Fruit fly (Drosophila melanogaster) whole organism, larva: ENCODE results near the gene Dh31.
A peak's percentile ranks its signal among the peaks of the same experiment; 100 is the strongest.

Source experiments
- noc ChIP-seq: fragments of 200-800 bp; sonication (Bioruptor generic); optimal IDR thresholded peaks from 3 replicates; lab custom pipeline; 2019; ENCODE audit warnings: missing biosample characterization, mild to moderate bottlenecking, missing genetic modification characterization, moderate library complexity

The Dh31 gene

DNA sequence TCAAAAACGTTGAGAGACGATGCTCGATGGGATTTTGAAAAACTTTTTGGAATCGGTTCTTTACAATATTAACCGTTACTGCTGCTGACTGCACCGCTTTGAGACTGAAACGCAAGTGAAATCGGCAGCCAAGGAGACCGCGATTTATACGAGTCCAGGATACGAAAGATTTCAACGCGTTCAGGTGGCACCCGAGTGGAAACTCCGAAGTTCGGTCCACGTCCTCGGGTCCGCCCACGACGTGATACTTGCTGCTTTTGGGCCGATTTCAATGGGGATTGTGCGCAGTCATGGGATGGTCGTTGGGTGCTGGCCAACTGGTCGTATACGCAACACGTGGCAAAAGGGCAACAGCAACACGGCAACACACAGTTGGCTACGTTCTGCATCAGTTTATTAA lies at the start of gene Dh31:
Gene Dh31 (minus strand): TSS at position 117 of the 400 bp plus-strand sequence.
- no peak for TF ChIP-seq noc (tag; lab: Kevin White, UChicago)

DNA sequence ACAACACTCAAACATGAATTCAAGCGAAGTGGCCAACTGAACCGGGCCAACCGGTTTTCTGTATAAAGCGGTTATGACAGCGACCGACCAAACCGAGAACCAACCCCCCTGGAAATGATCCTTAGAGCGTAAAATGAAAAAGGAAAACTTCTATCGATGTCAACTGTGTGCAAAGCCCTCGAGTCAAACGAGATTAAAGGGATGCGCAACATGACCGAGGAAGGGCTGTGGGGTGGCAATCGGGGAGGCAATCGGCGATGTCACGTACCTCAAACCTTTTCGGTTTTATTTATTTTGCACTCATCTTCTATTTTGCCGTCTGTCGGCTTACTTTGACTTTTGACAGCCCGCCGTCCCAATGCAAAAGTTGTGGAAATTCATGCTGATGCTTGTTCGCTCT lies 49.6 kb upstream of the Dh31 start:
- TF ChIP-seq noc (tag; lab: Kevin White, UChicago) = no peak

DNA sequence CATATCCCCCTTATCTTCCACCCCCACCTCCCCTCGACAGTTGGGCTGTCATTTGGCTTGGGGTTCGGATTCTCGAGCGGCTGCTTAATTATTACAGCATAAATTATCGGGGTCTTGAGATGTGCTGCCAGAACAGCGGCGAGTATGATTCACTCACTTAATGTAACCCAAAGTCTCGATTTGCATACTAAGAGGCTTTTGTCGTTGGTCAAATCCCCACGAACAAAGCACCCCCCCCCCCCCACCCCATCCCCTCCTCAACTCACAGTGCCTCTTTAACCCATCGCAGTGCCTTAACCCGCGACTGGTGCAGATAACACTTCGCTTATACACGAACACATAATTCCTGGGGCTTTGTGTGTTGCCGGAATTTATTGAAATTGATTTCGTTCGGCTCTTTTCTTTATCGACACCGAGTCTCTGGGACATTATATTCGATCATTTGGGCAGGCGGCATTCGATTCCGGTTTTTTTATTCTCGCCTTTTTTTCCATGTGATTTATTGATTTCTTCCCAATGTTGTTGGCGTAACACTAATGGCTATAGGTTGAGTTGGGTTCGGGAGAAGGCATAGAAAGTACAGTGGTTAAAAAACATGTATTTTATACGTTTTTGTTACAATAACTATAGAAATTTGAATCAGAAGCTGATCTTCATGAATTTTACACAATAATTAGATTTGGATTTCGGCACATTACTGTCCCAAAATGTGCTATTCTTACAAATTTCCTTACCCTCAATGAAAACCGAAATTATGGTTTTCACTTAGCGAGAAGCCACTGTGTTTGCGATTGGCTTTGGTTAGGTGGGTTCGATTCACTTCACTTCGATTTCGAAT lies 47.4 kb upstream of the Dh31 start:
- peak; percentile 3 for TF ChIP-seq noc (tag; lab: Kevin White, UChicago)

- no peak for TF ChIP-seq noc (tag; lab: Kevin White, UChicago)
Observed at dm6 chr2L:8552472-8552871, 45.8 kb upstream of the Dh31 start.

- TF ChIP-seq noc (tag; lab: Kevin White, UChicago) = no peak
Observed at dm6 chr2L:8548118-8548517, 41.5 kb upstream of the Dh31 start.

- no peak for TF ChIP-seq noc (tag; lab: Kevin White, UChicago)
Observed at dm6 chr2L:8545393-8546100, 38.9 kb upstream of the Dh31 start.

- TF ChIP-seq noc (tag; lab: Kevin White, UChicago) = no peak
Observed at dm6 chr2L:8544636-8545035, 38.0 kb upstream of the Dh31 start.

DNA sequence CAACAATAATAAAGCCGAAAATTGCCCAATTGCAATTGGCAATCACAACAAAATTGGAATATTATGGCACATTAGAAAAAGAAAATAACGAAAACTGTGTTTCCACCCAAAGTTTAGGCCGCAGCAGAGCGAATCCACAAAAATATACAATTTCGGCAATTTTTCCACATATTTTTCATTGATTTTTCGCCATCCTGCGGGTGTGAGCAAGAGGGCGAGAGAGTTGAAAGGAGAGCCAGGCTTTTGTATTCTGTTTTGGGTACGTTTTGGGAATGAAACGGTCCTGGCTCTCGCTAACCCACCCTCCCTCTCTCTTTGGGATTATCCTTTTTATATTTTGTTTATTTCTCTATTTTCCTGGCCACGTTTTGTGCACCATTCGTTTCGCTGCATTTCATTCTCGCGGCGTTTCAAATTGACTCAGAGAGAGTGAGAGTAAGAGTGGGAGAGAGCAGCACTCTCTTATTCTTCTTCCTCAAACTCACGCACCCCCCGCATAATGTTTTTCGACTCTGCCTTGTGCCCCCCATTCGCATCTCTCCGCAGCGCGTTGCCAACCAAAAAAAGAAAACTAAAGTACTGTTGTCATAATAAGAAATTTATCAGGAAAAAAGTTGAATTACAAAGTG lies 37.2 kb upstream of the Dh31 start:
- TF ChIP-seq noc (tag; lab: Kevin White, UChicago) = no peak

DNA sequence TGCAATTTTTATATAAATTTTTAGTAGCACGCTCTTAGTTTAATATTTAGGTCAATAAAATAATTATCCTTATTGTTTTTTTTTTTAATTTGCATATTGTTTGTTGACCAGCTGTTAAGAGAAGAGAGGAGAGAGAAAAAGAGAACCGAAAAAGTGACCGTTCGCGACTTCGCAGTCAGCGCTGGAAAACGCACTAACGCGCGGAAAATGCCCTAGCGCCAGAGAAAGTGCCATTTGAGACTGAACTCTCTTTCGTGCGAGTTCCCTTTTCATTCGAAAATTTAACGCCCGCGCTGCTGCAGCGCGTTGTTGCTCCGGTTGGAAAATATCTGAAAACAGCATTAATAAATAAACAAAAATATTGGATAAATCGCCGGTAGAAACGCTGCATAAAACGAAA lies 36.5 kb upstream of the Dh31 start:
- no peak for TF ChIP-seq noc (tag; lab: Kevin White, UChicago)

- TF ChIP-seq noc (tag; lab: Kevin White, UChicago) = no peak
Observed at dm6 chr2L:8542639-8543038, 36.0 kb upstream of the Dh31 start.

DNA sequence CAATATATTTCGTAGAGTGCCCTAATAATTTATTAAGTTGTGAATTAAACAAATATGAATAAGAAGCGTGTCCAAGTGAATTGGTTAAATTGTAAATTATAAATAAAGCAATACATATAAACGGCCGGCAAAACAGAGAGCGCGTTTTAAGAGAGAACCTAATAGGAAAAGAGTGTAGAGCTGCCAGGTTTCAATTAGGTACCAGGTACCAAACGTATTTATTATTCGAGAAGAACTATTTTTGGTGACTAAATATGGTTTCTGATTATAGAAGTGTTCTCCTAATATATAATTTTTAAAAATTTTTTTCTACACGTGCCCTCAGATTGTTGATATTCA lies 35.6 kb upstream of the Dh31 start:
- TF ChIP-seq noc (tag; lab: Kevin White, UChicago) = no peak

DNA sequence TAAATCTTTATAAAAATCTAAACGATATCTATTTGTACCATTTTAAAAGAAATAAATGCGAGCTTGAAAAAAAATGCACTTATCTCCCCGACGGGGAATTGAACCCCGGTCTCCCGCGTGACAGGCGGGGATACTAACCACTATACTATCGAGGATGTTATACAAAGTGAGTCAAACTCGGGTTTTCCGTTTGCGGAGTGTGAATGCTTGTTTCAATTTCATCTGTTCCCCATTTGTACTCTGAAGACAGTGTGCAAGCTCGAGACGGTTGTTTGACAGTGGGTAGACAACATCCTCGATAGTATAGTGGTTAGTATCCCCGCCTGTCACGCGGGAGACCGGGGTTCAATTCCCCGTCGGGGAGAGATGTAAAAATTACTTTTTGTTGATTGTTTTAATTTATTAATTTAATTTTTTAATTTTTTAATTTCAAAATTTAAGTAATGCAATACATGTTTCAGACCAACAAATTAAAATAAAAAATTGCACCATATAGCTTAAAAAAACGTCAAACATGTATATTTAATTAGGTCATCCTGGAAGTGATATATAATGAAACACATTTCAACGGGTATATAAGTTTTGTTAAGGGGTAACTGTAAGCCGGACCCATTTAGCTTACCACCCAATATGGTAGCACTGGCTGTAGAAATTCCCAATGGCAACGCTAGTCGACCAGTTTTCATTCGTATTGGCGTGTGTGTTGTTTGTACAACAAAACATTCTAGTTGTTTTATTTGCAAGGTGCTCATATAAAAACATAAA lies 35.0 kb upstream of the Dh31 start, which contains the start of gene Sema1a:
Gene Sema1a (plus strand): TSS at position 679 of the 765 bp plus-strand sequence.
- TF ChIP-seq noc (tag; lab: Kevin White, UChicago) = peak; percentile 13

DNA sequence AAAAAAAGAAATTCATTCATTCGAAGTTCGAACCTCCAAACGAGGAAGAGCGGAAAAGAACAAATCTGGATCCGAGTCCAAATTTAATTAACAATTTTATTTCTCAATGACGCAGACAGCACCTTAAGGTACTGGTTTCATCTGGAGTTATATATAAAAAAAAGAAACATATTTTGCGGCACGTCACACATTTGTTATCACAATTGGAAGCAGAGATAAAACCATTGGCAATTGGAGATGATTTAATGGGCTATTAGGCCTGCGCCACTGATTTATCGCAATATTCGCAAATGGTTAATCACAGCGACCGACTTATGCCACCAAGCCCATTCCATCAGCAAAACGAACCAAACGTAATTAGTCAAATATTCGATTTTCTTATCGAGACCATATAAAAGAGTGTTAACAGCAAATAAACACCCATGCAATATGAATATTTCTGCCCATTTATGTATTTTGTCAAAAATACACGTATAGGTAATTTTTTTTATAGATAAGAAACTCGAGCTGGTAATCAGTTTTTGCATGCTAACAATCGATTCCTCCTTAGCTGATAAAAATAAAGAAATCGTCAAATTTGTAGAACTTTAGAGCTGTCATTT lies 31.9 kb upstream of the Dh31 start:
- peak; percentile 13 for TF ChIP-seq noc (tag; lab: Kevin White, UChicago)

DNA sequence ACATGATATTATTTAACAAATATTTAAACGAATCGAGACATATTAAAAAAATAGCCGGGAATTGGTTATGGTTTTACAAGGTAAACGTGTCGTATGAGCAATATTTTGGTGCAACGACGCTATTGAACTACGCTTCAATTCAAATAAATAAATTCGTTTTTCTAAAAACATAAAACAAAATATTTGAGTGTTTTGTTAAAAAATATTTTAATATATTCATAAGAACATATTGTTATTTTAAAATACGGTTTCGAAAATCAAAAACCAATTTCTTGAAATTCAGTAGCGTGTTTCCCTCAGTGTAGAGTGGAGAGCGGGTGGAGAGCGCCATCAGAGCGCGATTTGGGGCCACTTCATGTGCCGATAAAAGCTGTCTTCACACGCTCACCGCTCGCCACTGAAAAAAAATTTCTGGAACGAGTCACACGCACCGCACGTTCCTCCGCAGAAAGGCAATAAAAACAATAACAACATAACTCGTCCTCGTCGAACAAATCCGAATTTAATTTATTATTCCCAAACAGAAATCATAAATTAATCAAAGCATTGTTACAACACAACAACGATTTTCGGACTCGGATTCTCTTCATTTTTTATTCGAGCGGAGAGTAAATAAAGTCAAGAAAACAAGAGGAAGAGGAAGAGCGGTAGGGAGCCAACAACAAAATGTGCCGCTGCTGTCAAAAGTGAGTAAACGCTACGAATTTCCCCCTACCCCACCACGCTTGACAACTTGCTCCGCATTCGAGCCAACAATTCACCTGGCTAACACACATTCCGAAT lies 28.9 kb upstream of the Dh31 start:
- peak; percentile 90 for TF ChIP-seq noc (tag; lab: Kevin White, UChicago)
